Worm (Caenorhabditis elegans): ENCODE data around the gene col-34.

ce11 chrIV:4267320-4267719 lies 22.9 kb upstream of the col-34 start, which contains the start of gene F36A4.4:
- TF ChIP-seq W03F9.2 (tag; optimal IDR thresholded peaks at IDR 0.05) (no peak), him-1 (tag; optimal IDR thresholded peaks at IDR 0.05) (no peak)
